Fruit fly (Drosophila melanogaster) whole organism, prepupa: ENCODE measurements around the gene Mocs1.

ENCODE experiments used
- Blimp-1 ChIP-seq: fragments of 200-800 bp; sonication (Bioruptor generic); optimal IDR thresholded peaks from 3 replicates; lab custom pipeline; 2017; ENCODE audit warnings: missing biosample characterization, missing genetic modification characterization, mild to moderate bottlenecking, moderate library complexity, missing genetic modification reagents
- CG10631 ChIP-seq: fragments of 200-800 bp; sonication (Bioruptor generic); optimal IDR thresholded peaks from 2 replicates; lab custom pipeline; 2016; ENCODE audit warnings: missing biosample characterization, missing genetic modification characterization
- CG10669 ChIP-seq: fragments of 200-800 bp; sonication (Bioruptor generic); optimal IDR thresholded peaks from 3 replicates; lab custom pipeline; 2018; ENCODE audit warnings: missing biosample characterization, mild to moderate bottlenecking, missing genetic modification characterization, moderate library complexity
- CG11902 ChIP-seq: fragments of 200-800 bp; sonication (Bioruptor generic); optimal IDR thresholded peaks from 3 replicates; lab custom pipeline; 2016; ENCODE audit warnings: missing biosample characterization, missing genetic modification characterization
- CG3032 ChIP-seq: fragments of 200-800 bp; optimal IDR thresholded peaks from 2 replicates; lab custom pipeline; 2019; ENCODE audit warnings: missing biosample characterization, mild to moderate bottlenecking, missing genetic modification characterization, moderate library complexity
- CG31627 ChIP-seq: fragments of 200-800 bp; sonication (Bioruptor generic); optimal IDR thresholded peaks from 3 replicates; lab custom pipeline; 2016; ENCODE audit warnings: missing biosample characterization, missing genetic modification characterization
- CG32006 ChIP-seq: fragments of 200-800 bp; sonication (Bioruptor generic); optimal IDR thresholded peaks from 3 replicates; lab custom pipeline; 2017; ENCODE audit warnings: missing biosample characterization, mild to moderate bottlenecking, missing genetic modification characterization
- CG34406 ChIP-seq: fragments of 200-800 bp; sonication (Bioruptor generic); optimal IDR thresholded peaks from 3 replicates; lab custom pipeline; 2016; ENCODE audit warnings: missing biosample characterization, missing genetic modification characterization
- CG3919 ChIP-seq: fragments of 200-800 bp; sonication (Bioruptor generic); optimal IDR thresholded peaks from 3 replicates; lab custom pipeline; 2016; ENCODE audit warnings: missing biosample characterization, missing genetic modification characterization
- CG6276 ChIP-seq: fragments of 200-800 bp; sonication (Bioruptor generic); optimal IDR thresholded peaks from 2 replicates; lab custom pipeline; 2017; ENCODE audit warnings: missing biosample characterization, mild to moderate bottlenecking, missing genetic modification characterization
- CG6792 ChIP-seq: fragments of 200-800 bp; sonication (Bioruptor generic); optimal IDR thresholded peaks from 3 replicates; lab custom pipeline; 2016; ENCODE audit warnings: missing biosample characterization, missing genetic modification characterization
- CG6808 ChIP-seq: fragments of 200-800 bp; sonication (Bioruptor generic); optimal IDR thresholded peaks from 3 replicates; lab custom pipeline; 2017; ENCODE audit warnings: missing biosample characterization, missing genetic modification characterization, mild to moderate bottlenecking, moderate library complexity, missing genetic modification reagents
- CG6854 ChIP-seq: fragments of 200-800 bp; sonication (Bioruptor generic); optimal IDR thresholded peaks from 2 replicates; lab custom pipeline; 2017; ENCODE audit warnings: missing biosample characterization, mild to moderate bottlenecking, missing genetic modification characterization
- CG8319 ChIP-seq: fragments of 200-800 bp; sonication (Bioruptor generic); optimal IDR thresholded peaks from 3 replicates; lab custom pipeline; 2016; ENCODE audit warnings: missing biosample characterization, missing genetic modification characterization
- CG9139 ChIP-seq: fragments of 200-800 bp; sonication (Bioruptor generic); optimal IDR thresholded peaks from 3 replicates; lab custom pipeline; 2017; ENCODE audit warnings: missing biosample characterization, mild to moderate bottlenecking, missing genetic modification characterization
- Eip75B ChIP-seq: fragments of 200-800 bp; sonication (Bioruptor generic); optimal IDR thresholded peaks from 3 replicates; lab custom pipeline; 2016; ENCODE audit warnings: missing biosample characterization, missing genetic modification characterization
- Eip78C ChIP-seq: fragments of 200-800 bp; sonication (Bioruptor generic); peaks from one replicate; lab custom pipeline; 2016; ENCODE audit warnings: missing biosample characterization, missing genetic modification characterization
- Ets96B ChIP-seq: fragments of 200-800 bp; optimal IDR thresholded peaks from 2 replicates; lab custom pipeline; 2019; ENCODE audit warnings: missing biosample characterization, mild to moderate bottlenecking, missing genetic modification characterization, moderate library complexity
- Hr38 ChIP-seq: sonication (Bioruptor generic); optimal IDR thresholded peaks from 2 replicates; lab custom pipeline; 2016; ENCODE audit warnings: missing biosample characterization, missing genetic modification characterization
- Hr39 ChIP-seq: fragments of 200-800 bp; sonication (Bioruptor generic); optimal IDR thresholded peaks from 2 replicates; lab custom pipeline; 2016; ENCODE audit warnings: missing biosample characterization, missing genetic modification characterization
- Hr4 ChIP-seq: fragments of 200-800 bp; sonication (Bioruptor generic); optimal IDR thresholded peaks from 3 replicates; lab custom pipeline; 2016; ENCODE audit warnings: missing biosample characterization, missing genetic modification characterization
- Lpt ChIP-seq: fragments of 200-800 bp; sonication (Bioruptor generic); optimal IDR thresholded peaks from 3 replicates; lab custom pipeline; 2016; ENCODE audit warnings: missing biosample characterization, missing genetic modification characterization
- Met ChIP-seq: fragments of 200-800 bp; sonication (Bioruptor generic); optimal IDR thresholded peaks from 3 replicates; lab custom pipeline; 2016; ENCODE audit warnings: missing biosample characterization, missing genetic modification characterization
- OdsH ChIP-seq: fragments of 200-800 bp; sonication (Bioruptor generic); optimal IDR thresholded peaks from 3 replicates; lab custom pipeline; 2016; ENCODE audit warnings: missing biosample characterization, missing genetic modification characterization
- Sox102F ChIP-seq: fragments of 200-800 bp; sonication (Bioruptor generic); optimal IDR thresholded peaks from 2 replicates; lab custom pipeline; 2016; ENCODE audit warnings: missing biosample characterization, mild to moderate bottlenecking, missing genetic modification characterization
- Sox15 ChIP-seq: fragments of 200-800 bp; sonication (Bioruptor generic); optimal IDR thresholded peaks from 3 replicates; lab custom pipeline; 2016; ENCODE audit warnings: missing biosample characterization, missing genetic modification characterization
- achi ChIP-seq: fragments of 200-800 bp; sonication (Bioruptor generic); optimal IDR thresholded peaks from 3 replicates; lab custom pipeline; 2016; ENCODE audit warnings: missing biosample characterization, missing genetic modification characterization
- acj6 ChIP-seq: fragments of 200-800 bp; sonication (Bioruptor generic); optimal IDR thresholded peaks from 3 replicates; lab custom pipeline; 2016; ENCODE audit warnings: missing biosample characterization, missing genetic modification characterization
- cyc ChIP-seq: fragments of 200-800 bp; sonication (Bioruptor generic); optimal IDR thresholded peaks from 3 replicates; lab custom pipeline; 2016; ENCODE audit warnings: missing biosample characterization, missing genetic modification characterization
- dac ChIP-seq: fragments of 200-800 bp; sonication (Bioruptor generic); optimal IDR thresholded peaks from 2 replicates; lab custom pipeline; 2017; ENCODE audit warnings: missing biosample characterization, mild to moderate bottlenecking, missing genetic modification characterization
- dsx ChIP-seq: fragments of 200-800 bp; optimal IDR thresholded peaks from 3 replicates; lab custom pipeline; 2019; ENCODE audit warnings: missing biosample characterization, mild to moderate bottlenecking, missing genetic modification characterization, moderate library complexity; ENCODE audit not compliant: poor library complexity, severe bottlenecking
- eg ChIP-seq: fragments of 200-800 bp; sonication (Bioruptor generic); IDR thresholded peaks from 3 replicates; pipeline ENCODE4 v1.3.6; 2022; ENCODE audit warnings: missing biosample characterization, missing genetic modification characterization
- esn ChIP-seq: fragments of 200-800 bp; sonication (Bioruptor generic); optimal IDR thresholded peaks from 2 replicates; lab custom pipeline; 2016; ENCODE audit warnings: missing biosample characterization, mild to moderate bottlenecking, missing genetic modification characterization, moderate library complexity
- fd59A ChIP-seq: fragments of 200-800 bp; sonication (Bioruptor generic); optimal IDR thresholded peaks from 2 replicates; lab custom pipeline; 2017; ENCODE audit warnings: missing biosample characterization, mild to moderate bottlenecking, missing genetic modification characterization, missing genetic modification reagents
- fd85E ChIP-seq: fragments of 200-800 bp; sonication (Bioruptor generic); optimal IDR thresholded peaks from 3 replicates; lab custom pipeline; 2016; ENCODE audit warnings: missing biosample characterization, missing genetic modification characterization
- fkh ChIP-seq: fragments of 200-800 bp; sonication (Bioruptor generic); optimal IDR thresholded peaks from 3 replicates; lab custom pipeline; 2017; ENCODE audit warnings: missing biosample characterization, mild to moderate bottlenecking, missing genetic modification characterization, moderate library complexity
- lz ChIP-seq: fragments of 200-800 bp; sonication (Bioruptor generic); optimal IDR thresholded peaks from 3 replicates; lab custom pipeline; 2016; ENCODE audit warnings: missing biosample characterization, missing genetic modification characterization
- net ChIP-seq: fragments of 200-800 bp; sonication (Bioruptor generic); optimal IDR thresholded peaks from 3 replicates; lab custom pipeline; 2016; ENCODE audit warnings: missing biosample characterization, missing genetic modification characterization
- salr ChIP-seq, 2 experiments: fragments of 200-800 bp; sonication (Bioruptor generic); optimal IDR thresholded peaks; 3 replicates each; lab custom pipeline; 2016 to 2018; ENCODE audit warnings: missing biosample characterization in 2 of 2, missing genetic modification characterization in 2 of 2, mild to moderate bottlenecking in 1 of 2
- ss ChIP-seq, 2 experiments: fragments of 200-800 bp; sonication (Bioruptor generic); optimal IDR thresholded peaks; 2 replicates in 1 of 2; 3 replicates in 1 of 2; lab custom pipeline; 2017 to 2018; ENCODE audit warnings: mild to moderate bottlenecking in 2 of 2, missing biosample characterization in 2 of 2, missing genetic modification characterization in 2 of 2, moderate library complexity in 1 of 2
- svp ChIP-seq: fragments of 200-800 bp; sonication (Bioruptor generic); peaks from one replicate; lab custom pipeline; 2016; ENCODE audit warnings: missing biosample characterization, missing genetic modification characterization
- topi ChIP-seq: fragments of 200-800 bp; sonication (Bioruptor generic); optimal IDR thresholded peaks from 3 replicates; lab custom pipeline; 2016; ENCODE audit warnings: missing biosample characterization, missing genetic modification characterization
- vri ChIP-seq: fragments of 200-800 bp; sonication (Bioruptor generic); optimal IDR thresholded peaks from 3 replicates; lab custom pipeline; 2016; ENCODE audit warnings: missing biosample characterization, mild to moderate bottlenecking, missing genetic modification characterization

Gene Mocs1

DNA sequence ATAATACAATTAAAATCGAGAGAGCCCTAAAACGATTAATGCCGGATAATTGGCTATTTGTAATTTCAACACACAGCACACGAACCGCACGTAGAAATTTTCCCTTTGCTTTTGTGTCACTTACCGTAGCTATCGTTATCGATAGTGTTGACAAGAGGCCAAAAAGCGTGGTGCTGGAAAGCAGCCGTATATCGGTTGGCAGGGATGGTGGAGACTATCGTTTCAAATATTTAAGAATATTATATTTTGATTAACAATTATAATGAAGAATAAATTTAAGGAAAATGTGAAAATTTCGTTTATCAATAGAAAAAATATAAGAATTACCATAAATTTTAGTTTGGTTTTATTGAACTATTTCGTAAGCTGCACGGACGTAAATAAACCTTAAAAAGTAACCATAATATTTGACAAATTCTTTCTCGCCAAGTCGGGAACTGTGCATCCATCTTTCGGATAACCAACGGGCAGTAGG is 22.8 kb downstream of the Mocs1 start, which contains the start of gene JIL-1 (continued):
- no peak for TF ChIP-seq Blimp-1 (GFP tag; lab: Kevin White, UChicago)
- peak in 1 of 2 experiments; percentile 26 for TF ChIP-seq ss (GFP tag; optimal IDR thresholded peaks at IDR 0.05; lab: Kevin White, UChicago)
- peak; percentile 33 for TF ChIP-seq net
- peak; percentile 1 for TF ChIP-seq dsx (GFP tag; lab: Kevin White, UChicago)
- TF ChIP-seq cyc (GFP tag; lab: Kevin White, UChicago): peak; percentile 51
- peak; percentile 1 for TF ChIP-seq CG6792
- peak; percentile 9 for TF ChIP-seq fkh
- TF ChIP-seq vri (GFP tag; lab: Kevin White, UChicago): peak; percentile 33
- peak; percentile 53 for TF ChIP-seq CG10631 (GFP tag; lab: Kevin White, UChicago)
- peak; percentile 53 for TF ChIP-seq Met
- TF ChIP-seq topi (GFP tag; lab: Kevin White, UChicago): peak; percentile 41
- peak; percentile 33 for TF ChIP-seq CG32006 (GFP tag; lab: Kevin White, UChicago)
- TF ChIP-seq fd59A: no peak
- peak; percentile 32 for TF ChIP-seq CG11902 (GFP tag; lab: Kevin White, UChicago)
- TF ChIP-seq eg (GFP tag; lab: Robert Waterston, UW): peak; percentile 62
- TF ChIP-seq CG3032 (tag; lab: Kevin White, UChicago): peak; percentile 48
- no peak for TF ChIP-seq CG9139
- TF ChIP-seq Eip78C (GFP tag; lab: Kevin White, UChicago): peak; percentile 79
- no peak for TF ChIP-seq salr (GFP tag; optimal IDR thresholded peaks at IDR 0.05; lab: Kevin White, UChicago)
- TF ChIP-seq CG31627 (GFP tag; lab: Kevin White, UChicago): peak; percentile 56
- no peak for TF ChIP-seq CG6854 (GFP tag; lab: Kevin White, UChicago)
- TF ChIP-seq achi (GFP tag; lab: Kevin White, UChicago): peak; percentile 41
- TF ChIP-seq Ets96B (tag; lab: Kevin White, UChicago): peak; percentile 1
- peak; percentile 62 for TF ChIP-seq Sox102F (GFP tag; lab: Kevin White, UChicago)
- TF ChIP-seq svp (GFP tag; lab: Kevin White, UChicago): peak; percentile 76
- no peak for TF ChIP-seq Lpt
- TF ChIP-seq CG34406 (GFP tag; lab: Kevin White, UChicago): peak; percentile 2
- TF ChIP-seq CG6276 (GFP tag; lab: Kevin White, UChicago): no peak
- TF ChIP-seq acj6 (GFP tag; lab: Kevin White, UChicago): peak; percentile 39
- peak; percentile 66 for TF ChIP-seq esn (GFP tag; lab: Kevin White, UChicago)
- TF ChIP-seq, all 60 proteins: peak for 42

DNA sequence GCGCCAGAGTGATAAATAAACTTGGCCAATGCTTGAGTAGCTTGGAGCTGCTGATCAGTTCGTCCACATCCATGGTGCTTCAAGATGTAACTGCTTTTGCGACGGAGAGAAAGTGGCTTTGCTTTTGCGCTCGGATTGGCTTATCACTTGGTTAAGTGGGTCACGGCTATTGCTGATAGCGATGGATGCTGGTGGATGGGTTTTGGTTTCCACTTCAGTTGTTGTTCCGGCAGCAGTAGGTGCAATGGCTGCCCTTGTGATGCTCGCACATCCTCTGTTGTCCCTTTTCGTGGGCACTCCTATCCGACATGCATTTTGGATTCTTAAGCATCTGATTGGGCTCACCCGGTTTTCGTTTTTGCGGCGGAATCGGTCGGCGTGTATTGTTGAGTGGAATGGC is 24.0 kb downstream of the Mocs1 start:
- TF ChIP-seq svp (GFP tag; lab: Kevin White, UChicago) (peak; percentile 9), Eip78C (GFP tag; lab: Kevin White, UChicago) (peak; percentile 37), Hr38 (GFP tag; lab: Kevin White, UChicago) (no peak)

DNA sequence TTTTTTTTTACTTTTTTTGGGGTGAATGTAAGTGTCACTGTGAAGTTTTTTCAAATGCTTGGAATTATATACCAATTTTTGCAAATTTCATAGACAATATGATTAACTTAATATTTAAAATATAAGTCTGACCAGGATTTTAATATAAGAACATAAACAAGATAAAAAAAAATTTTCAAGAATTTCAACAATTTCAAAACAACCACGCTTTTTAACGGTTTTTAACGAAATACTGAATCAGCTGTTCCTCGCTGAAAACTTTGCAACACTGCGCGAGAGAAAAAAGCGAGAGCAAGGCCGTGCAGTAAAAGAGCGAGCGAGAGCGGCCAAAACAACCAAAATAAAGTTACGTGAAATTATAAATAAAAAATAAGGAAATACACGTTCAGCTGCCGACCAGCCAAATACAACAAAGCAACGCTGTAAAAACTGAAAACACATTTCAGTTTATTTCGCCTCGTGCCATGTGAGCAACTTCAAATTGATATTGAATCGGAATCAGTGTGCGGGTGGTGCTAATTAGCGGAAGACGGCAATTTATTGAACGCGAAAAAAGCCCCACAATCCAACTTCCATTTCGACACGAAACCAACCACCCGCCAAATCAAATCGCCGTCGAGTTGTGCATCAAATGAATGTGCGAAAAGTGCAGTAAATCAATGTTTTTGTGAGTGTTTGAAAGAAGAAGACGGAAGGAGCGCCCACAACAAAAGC is 26.0 kb downstream of the Mocs1 start, which contains the start of the genes CG46439, Iyd and CG33947:
TSS of gene CG46439 (minus strand) at position 51 of the 714 bp plus-strand sequence.
TSS of gene Iyd (minus strand) at position 51 of the 714 bp plus-strand sequence.
TSS of gene CG33947 (plus strand) at position 302 of the 714 bp plus-strand sequence.
- TF ChIP-seq Sox102F (GFP tag; lab: Kevin White, UChicago): peak; percentile 46
- TF ChIP-seq Ets96B (tag; lab: Kevin White, UChicago): peak; percentile 65
- TF ChIP-seq CG31627 (GFP tag; lab: Kevin White, UChicago): no peak
- TF ChIP-seq Sox15: no peak
- TF ChIP-seq CG9139: peak; percentile 80
- TF ChIP-seq Eip75B (GFP tag; lab: Kevin White, UChicago): peak; percentile 67
- TF ChIP-seq Lpt: peak; percentile 69
- peak; percentile 47 for TF ChIP-seq svp (GFP tag; lab: Kevin White, UChicago)
- TF ChIP-seq achi (GFP tag; lab: Kevin White, UChicago): peak; percentile 27
- peak; percentile 29 for TF ChIP-seq Hr4 (GFP tag; lab: Kevin White, UChicago)
- peak; percentile 30 for TF ChIP-seq net
- TF ChIP-seq CG32006 (GFP tag; lab: Kevin White, UChicago): peak; percentile 55
- TF ChIP-seq lz (GFP tag; lab: Kevin White, UChicago): peak; percentile 24
- peak; percentile 18 for TF ChIP-seq dac
- TF ChIP-seq ss (GFP tag; optimal IDR thresholded peaks at IDR 0.05; lab: Kevin White, UChicago): peak; percentile 61 to 77
- peak; percentile 53 for TF ChIP-seq esn (GFP tag; lab: Kevin White, UChicago)
- no peak for TF ChIP-seq CG8319 (GFP tag; lab: Kevin White, UChicago)
- peak; percentile 67 for TF ChIP-seq CG10669 (GFP tag; lab: Kevin White, UChicago)
- no peak for TF ChIP-seq Hr38 (GFP tag; lab: Kevin White, UChicago)
- TF ChIP-seq CG6276 (GFP tag; lab: Kevin White, UChicago): peak; percentile 86
- TF ChIP-seq Eip78C (GFP tag; lab: Kevin White, UChicago): peak; percentile 83
- TF ChIP-seq Hr39 (GFP tag; lab: Kevin White, UChicago): no peak
- peak; percentile 46 for TF ChIP-seq CG6792
- TF ChIP-seq OdsH (GFP tag; lab: Kevin White, UChicago): peak; percentile 30
- TF ChIP-seq CG3919 (GFP tag; lab: Kevin White, UChicago): peak; percentile 59
- no peak for TF ChIP-seq cyc (GFP tag; lab: Kevin White, UChicago)
- no peak for TF ChIP-seq fd85E
- TF ChIP-seq CG6854 (GFP tag; lab: Kevin White, UChicago): peak; percentile 91
- TF ChIP-seq CG6808 (GFP tag; lab: Kevin White, UChicago): peak; percentile 85
